Worm (Caenorhabditis elegans) whole organism, L2 larva: ENCODE measurements around the gene T28C6.11.
A peak's percentile ranks its signal among the peaks of the same experiment; 100 is the strongest.

Experiments
- C34F6.9 ChIP-seq: fragments of 150-350 bp; optimal IDR thresholded peaks from 2 replicates; lab custom pipeline; 2014; ENCODE audit warnings: missing biosample characterization, missing genetic modification characterization
- F13H6.1 ChIP-seq: sonication (generic microtip); optimal IDR thresholded peaks from 2 replicates; lab custom pipeline; 2016; ENCODE audit warnings: missing genetic modification characterization, missing compliant biosample characterization
- R02D3.7 ChIP-seq: fragments of 150-350 bp; optimal IDR thresholded peaks from 2 replicates; lab custom pipeline; 2014; ENCODE audit warnings: missing biosample characterization, missing genetic modification characterization
- ZK546.5 ChIP-seq: sonication (generic microtip); optimal IDR thresholded peaks from 2 replicates; lab custom pipeline; 2017; ENCODE audit warnings: missing biosample characterization, missing genetic modification characterization
- alr-1 ChIP-seq: fragments of 150-350 bp; optimal IDR thresholded peaks from 2 replicates; lab custom pipeline; 2014; ENCODE audit warnings: missing biosample characterization, missing genetic modification characterization
- aly-2 ChIP-seq: fragments of 150-350 bp; optimal IDR thresholded peaks from 2 replicates; lab custom pipeline; 2014; ENCODE audit warnings: missing biosample characterization, missing genetic modification characterization
- ama-1 ChIP-seq: fragments of 150-350 bp; optimal IDR thresholded peaks from 2 replicates; lab custom pipeline; 2018; ENCODE audit warnings: inconsistent platforms
- blmp-1 ChIP-seq: sonication (generic microtip); optimal IDR thresholded peaks from 2 replicates; lab custom pipeline; 2017; ENCODE audit warnings: missing genetic modification characterization, mild to moderate bottlenecking, missing compliant biosample characterization, antibody characterized with exemption, moderate library complexity; ENCODE audit not compliant: insufficient read depth
- ceh-82 ChIP-seq: fragments of 150-350 bp; optimal IDR thresholded peaks from 2 replicates; lab custom pipeline; 2014; ENCODE audit warnings: missing biosample characterization, missing genetic modification characterization
- crh-2 ChIP-seq: sonication (generic microtip); optimal IDR thresholded peaks from 2 replicates; lab custom pipeline; 2017; ENCODE audit warnings: missing biosample characterization, missing genetic modification characterization
- dmd-4 ChIP-seq: sonication (generic microtip); optimal IDR thresholded peaks from 2 replicates; lab custom pipeline; 2017; ENCODE audit warnings: missing biosample characterization, missing genetic modification characterization
- egl-27 ChIP-seq: sonication (generic microtip); optimal IDR thresholded peaks from 3 replicates; lab custom pipeline; 2017; ENCODE audit warnings: missing biosample characterization, missing genetic modification reagents, missing genetic modification characterization
- elt-1 ChIP-seq: fragments of 150-350 bp; optimal IDR thresholded peaks from 2 replicates; lab custom pipeline; 2014; ENCODE audit warnings: missing biosample characterization, missing genetic modification characterization
- fos-1 ChIP-seq: fragments of 150-350 bp; optimal IDR thresholded peaks from 2 replicates; lab custom pipeline; 2014; ENCODE audit warnings: missing biosample characterization, missing genetic modification characterization
- gmeb-1 ChIP-seq: fragments of 150-350 bp; optimal IDR thresholded peaks from 2 replicates; lab custom pipeline; 2014; ENCODE audit warnings: missing biosample characterization, missing genetic modification characterization
- lin-11 ChIP-seq: fragments of 150-350 bp; sonication (generic microtip); optimal IDR thresholded peaks from 2 replicates; lab custom pipeline; 2014; ENCODE audit warnings: missing biosample characterization, missing genetic modification characterization, inconsistent platforms, mixed read lengths
- lin-13 ChIP-seq: fragments of 150-350 bp; optimal IDR thresholded peaks from 2 replicates; lab custom pipeline; 2014; ENCODE audit warnings: missing biosample characterization, missing genetic modification reagents, missing genetic modification characterization
- lsy-2 ChIP-seq, 2 experiments: fragments of 150-350 bp in 1 of 2; sonication (generic microtip) in 1 of 2; optimal IDR thresholded peaks; 2 replicates each; lab custom pipeline; 2014 to 2017; ENCODE audit warnings: missing biosample characterization in 2 of 2, missing genetic modification characterization in 2 of 2
- mbf-1 ChIP-seq: sonication (generic microtip); optimal IDR thresholded peaks from 2 replicates; lab custom pipeline; 2017; ENCODE audit warnings: missing biosample characterization, missing genetic modification characterization
- nhr-10 ChIP-seq: sonication (generic microtip); optimal IDR thresholded peaks from 2 replicates; lab custom pipeline; 2017; ENCODE audit warnings: missing biosample characterization, missing genetic modification characterization
- nhr-11 ChIP-seq: fragments of 150-350 bp; optimal IDR thresholded peaks from 2 replicates; lab custom pipeline; 2014; ENCODE audit warnings: missing biosample characterization, missing genetic modification characterization
- nhr-12 ChIP-seq: fragments of 150-350 bp; optimal IDR thresholded peaks from 2 replicates; lab custom pipeline; 2014; ENCODE audit warnings: missing biosample characterization, missing genetic modification characterization
- nhr-129 ChIP-seq: fragments of 150-350 bp; optimal IDR thresholded peaks from 2 replicates; lab custom pipeline; 2014; ENCODE audit warnings: missing biosample characterization, missing genetic modification characterization
- nhr-21 ChIP-seq: fragments of 150-350 bp; optimal IDR thresholded peaks from 2 replicates; lab custom pipeline; 2014; ENCODE audit warnings: missing biosample characterization, missing genetic modification characterization
- nhr-23 ChIP-seq: fragments of 150-350 bp; optimal IDR thresholded peaks from 2 replicates; lab custom pipeline; 2014; ENCODE audit warnings: missing biosample characterization, missing genetic modification reagents, missing genetic modification characterization
- nhr-237 ChIP-seq: fragments of 150-350 bp; optimal IDR thresholded peaks from 2 replicates; lab custom pipeline; 2014; ENCODE audit warnings: missing biosample characterization, missing genetic modification characterization
- nhr-25 ChIP-seq: fragments of 150-350 bp; sonication (generic microtip); optimal IDR thresholded peaks from 3 replicates; lab custom pipeline; 2014; ENCODE audit warnings: missing biosample characterization, missing genetic modification characterization
- nhr-6 ChIP-seq: fragments of 150-350 bp; optimal IDR thresholded peaks from 2 replicates; lab custom pipeline; 2014; ENCODE audit warnings: missing biosample characterization, missing genetic modification characterization
- peb-1 ChIP-seq: fragments of 150-350 bp; optimal IDR thresholded peaks from 2 replicates; lab custom pipeline; 2014; ENCODE audit warnings: missing biosample characterization, missing genetic modification characterization
- sem-4 ChIP-seq: fragments of 150-350 bp; optimal IDR thresholded peaks from 2 replicates; lab custom pipeline; 2014; ENCODE audit warnings: missing biosample characterization, missing genetic modification reagents, missing genetic modification characterization
- skn-1 ChIP-seq: sonication (generic microtip); optimal IDR thresholded peaks from 2 replicates; lab custom pipeline; 2017; ENCODE audit warnings: missing biosample characterization, missing genetic modification characterization
- sma-3 ChIP-seq: sonication (generic microtip); optimal IDR thresholded peaks from 2 replicates; lab custom pipeline; 2016; ENCODE audit warnings: missing genetic modification reagents, missing genetic modification characterization, missing compliant biosample characterization
- sma-9 ChIP-seq, 2 experiments: fragments of 150-350 bp in 1 of 2; sonication (generic microtip) in 1 of 2; optimal IDR thresholded peaks; 2 replicates each; lab custom pipeline; 2014 to 2016; ENCODE audit warnings: missing genetic modification characterization in 2 of 2, mild to moderate bottlenecking in 1 of 2, missing biosample characterization in 1 of 2, missing compliant biosample characterization in 1 of 2, missing genetic modification reagents in 1 of 2, moderate library complexity in 1 of 2
- snpc-4 ChIP-seq: fragments of 150-350 bp; optimal IDR thresholded peaks from 2 replicates; lab custom pipeline; 2014; ENCODE audit warnings: missing biosample characterization, missing genetic modification characterization
- unc-39 ChIP-seq: fragments of 150-350 bp; optimal IDR thresholded peaks from 2 replicates; lab custom pipeline; 2014; ENCODE audit warnings: missing biosample characterization, missing genetic modification characterization
- unc-55 ChIP-seq: fragments of 150-350 bp; sonication (generic microtip); optimal IDR thresholded peaks from 3 replicates; lab custom pipeline; 2014; ENCODE audit warnings: missing biosample characterization, missing genetic modification reagents, missing genetic modification characterization
- unc-62 ChIP-seq: fragments of 150-350 bp; optimal IDR thresholded peaks from 2 replicates; lab custom pipeline; 2014; ENCODE audit warnings: missing biosample characterization, missing genetic modification reagents, missing genetic modification characterization
- zag-1 ChIP-seq: fragments of 150-350 bp; optimal IDR thresholded peaks from 2 replicates; lab custom pipeline; 2014; ENCODE audit warnings: missing biosample characterization, missing genetic modification characterization
- ztf-1 ChIP-seq: fragments of 200-800 bp; sonication (Bioruptor generic); conservative IDR thresholded peaks from 2 replicates; pipeline ENCODE4 v1.3.6; 2022; ENCODE audit warnings: missing genetic modification characterization, missing compliant biosample characterization
- ztf-11 ChIP-seq: sonication (generic microtip); optimal IDR thresholded peaks from 2 replicates; lab custom pipeline; 2017; ENCODE audit warnings: missing biosample characterization, missing genetic modification characterization

The T28C6.11 gene

ce11 chrIV:8879810-8880209 is 39.7 kb upstream of the T28C6.11 start, which contains the start of gene npax-4:
Gene npax-4 (minus strand): TSS chrIV:8879910.
- TF ChIP-seq nhr-25 (no peak), snpc-4 (tag; lab: Kevin White, UChicago) (no peak), nhr-6 (tag; lab: Kevin White, UChicago) (no peak), nhr-237 (tag; lab: Kevin White, UChicago) (no peak), zag-1 (no peak), elt-1 (tag; lab: Kevin White, UChicago) (no peak), dmd-4 (tag; lab: Kevin White, UChicago) (no peak), alr-1 (no peak), ZK546.5 (no peak)

ce11 chrIV:8873847-8874246 is 33.8 kb upstream of the T28C6.11 start, which contains the start of gene hdl-2:
Gene hdl-2 (plus strand): TSS chrIV:8874147.
- TF ChIP-seq blmp-1 (tag; lab: Kevin White, UChicago), result no peak
- TF ChIP-seq lin-13, result no peak
- TF ChIP-seq fos-1, result no peak
- TF ChIP-seq peb-1, result no peak
- TF ChIP-seq F13H6.1, result no peak
- no peak for TF ChIP-seq nhr-129
- no peak for TF ChIP-seq egl-27 (tag; lab: Kevin White, UChicago)
- no peak for TF ChIP-seq nhr-23 (tag; lab: Kevin White, UChicago)
- TF ChIP-seq nhr-12 (tag; lab: Kevin White, UChicago), result no peak
- no peak for TF ChIP-seq unc-39
- no peak for TF ChIP-seq elt-1 (tag; lab: Kevin White, UChicago)
- TF ChIP-seq ztf-1 (GFP tag; lab: Robert Waterston, UW), result no peak
- no peak for TF ChIP-seq nhr-237 (tag; lab: Kevin White, UChicago)
- no peak for TF ChIP-seq nhr-10
- no peak for TF ChIP-seq R02D3.7
- TF ChIP-seq aly-2, result no peak

- no peak for TF ChIP-seq nhr-21 (tag; lab: Kevin White, UChicago)
- no peak for TF ChIP-seq ceh-82 (tag; lab: Kevin White, UChicago)
- TF ChIP-seq F13H6.1, result no peak
- TF ChIP-seq sma-3, result no peak
- TF ChIP-seq skn-1 (tag; lab: Kevin White, UChicago), result no peak
- no peak for TF ChIP-seq lin-11 (tag; lab: Kevin White, UChicago)
- no peak for TF ChIP-seq crh-2 (tag; lab: Kevin White, UChicago)
- no peak for TF ChIP-seq mbf-1
- no peak for TF ChIP-seq unc-62
These were observed 32.9 kb upstream of the T28C6.11 start, which contains the start of gene C09G9.3 for ce11 chrIV:8872958-8873357. Gene C09G9.3 (minus strand): TSS chrIV:8873058.

DNA sequence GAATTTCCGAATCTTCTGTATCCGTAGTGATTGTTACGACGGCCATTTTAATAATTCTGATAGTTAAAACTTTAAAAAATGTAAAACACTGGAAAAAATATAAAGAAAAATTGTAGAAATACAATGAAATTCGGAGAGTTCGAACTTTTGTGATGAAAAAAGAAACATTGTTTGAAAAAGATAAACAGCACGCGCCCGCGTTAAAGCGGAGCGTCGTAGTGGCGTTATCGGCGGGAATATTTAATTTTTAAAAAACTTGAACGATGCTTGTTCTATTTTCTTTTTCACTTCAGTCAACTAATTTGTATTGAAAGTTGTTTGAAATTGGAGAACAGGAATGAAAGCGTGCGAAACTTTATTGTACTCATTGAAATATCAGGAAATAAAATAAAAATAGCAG is 29.6 kb upstream of the T28C6.11 start, which contains the start of gene npp-23:
Gene npp-23, minus strand, starts transcription at position 56 of the 400 bp plus-strand sequence.
- TF ChIP-seq egl-27 (tag; lab: Kevin White, UChicago) (no peak), snpc-4 (tag; lab: Kevin White, UChicago) (peak; percentile 12), gmeb-1 (tag; lab: Kevin White, UChicago) (peak; percentile 94), sma-3 (peak; percentile 20)

DNA sequence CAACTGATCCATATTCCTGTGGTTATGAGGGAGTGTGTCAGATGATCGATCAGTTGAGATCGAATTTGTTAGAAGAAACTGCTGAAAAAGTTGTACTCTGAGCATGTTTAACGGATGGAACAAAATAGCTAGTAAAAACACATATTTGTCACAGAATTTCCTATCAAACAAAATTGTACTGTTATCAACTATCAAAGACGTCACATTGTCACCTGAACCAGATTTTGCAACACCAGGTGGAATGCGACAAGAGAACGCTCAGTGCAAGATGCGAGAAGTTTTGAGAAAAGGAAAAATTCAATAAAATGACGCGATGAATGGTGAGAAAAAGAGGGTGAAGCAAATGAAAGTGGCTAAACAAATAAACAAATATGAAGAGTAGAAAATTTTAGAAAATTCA is 27.5 kb upstream of the T28C6.11 start:
- TF ChIP-seq nhr-23 (tag; lab: Kevin White, UChicago), result no peak
- TF ChIP-seq alr-1, result no peak
- no peak for TF ChIP-seq zag-1
- peak; percentile 6 for TF ChIP-seq crh-2 (tag; lab: Kevin White, UChicago)
- peak in 1 of 2 experiments; percentile 10 for TF ChIP-seq lsy-2 (tag; optimal IDR thresholded peaks at IDR 0.05; lab: Kevin White, UChicago)
- TF ChIP-seq mbf-1, result no peak
- TF ChIP-seq sma-9 (GFP tag; optimal IDR thresholded peaks at IDR 0.05; lab: Kevin White, UChicago), result peak; percentile 44
- no peak for TF ChIP-seq sma-9 (tag; optimal IDR thresholded peaks at IDR 0.05; lab: Kevin White, UChicago)
- no peak for TF ChIP-seq nhr-6 (tag; lab: Kevin White, UChicago)
- no peak for TF ChIP-seq unc-62
- TF ChIP-seq fos-1, result peak; percentile 23
- TF ChIP-seq, all 48 proteins: peak for 4

DNA sequence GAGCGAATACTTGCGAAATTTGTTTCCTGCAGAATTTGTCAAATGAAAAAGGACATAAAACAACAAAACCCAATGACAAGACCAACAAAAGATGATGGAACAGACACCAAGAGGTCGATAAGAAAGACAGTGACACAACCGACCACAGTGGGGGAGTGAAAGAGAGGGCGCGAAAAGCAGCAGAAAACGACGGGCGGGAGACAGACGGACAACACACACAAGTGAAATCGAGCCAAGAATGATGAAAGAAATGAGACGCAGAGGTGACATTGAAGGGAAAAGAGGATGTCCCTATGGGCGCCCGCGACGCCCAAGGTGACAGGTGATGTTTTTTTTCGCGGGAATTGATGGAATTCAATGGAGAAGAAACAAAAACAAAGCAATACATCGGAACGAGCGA is 26.0 kb upstream of the T28C6.11 start:
- peak; percentile 29 for TF ChIP-seq snpc-4 (tag; lab: Kevin White, UChicago)
- peak; percentile 87 for TF ChIP-seq sem-4 (tag; lab: Kevin White, UChicago)
- TF ChIP-seq fos-1, result peak; percentile 93
- peak; percentile 75 for TF ChIP-seq blmp-1 (tag; lab: Kevin White, UChicago)
- peak; percentile 77 for TF ChIP-seq sma-3
- TF ChIP-seq aly-2, result no peak
- TF ChIP-seq nhr-12 (tag; lab: Kevin White, UChicago), result no peak
- TF ChIP-seq nhr-6 (tag; lab: Kevin White, UChicago), result no peak
- no peak for TF ChIP-seq elt-1 (tag; lab: Kevin White, UChicago)
- peak; percentile 53 for TF ChIP-seq C34F6.9 (tag; lab: Kevin White, UChicago)
- no peak for TF ChIP-seq ceh-82 (tag; lab: Kevin White, UChicago)
- peak; percentile 52 for TF ChIP-seq nhr-21 (tag; lab: Kevin White, UChicago)
- no peak for TF ChIP-seq peb-1
- TF ChIP-seq ama-1 (lab: Kevin White, UChicago), result peak; percentile 35
- TF ChIP-seq lin-11 (tag; lab: Kevin White, UChicago), result no peak
- TF ChIP-seq nhr-25, result peak; percentile 71
- no peak for TF ChIP-seq skn-1 (tag; lab: Kevin White, UChicago)
- TF ChIP-seq ztf-11 (tag; lab: Kevin White, UChicago), result no peak
- TF ChIP-seq F13H6.1, result peak; percentile 79
- no peak for TF ChIP-seq alr-1
- peak; percentile 53 for TF ChIP-seq crh-2 (tag; lab: Kevin White, UChicago)
- no peak for TF ChIP-seq ztf-1 (GFP tag; lab: Robert Waterston, UW)
- TF ChIP-seq gmeb-1 (tag; lab: Kevin White, UChicago), result peak; percentile 11
- TF ChIP-seq nhr-11, result no peak
- TF ChIP-seq unc-55 (GFP tag; lab: Kevin White, UChicago), result no peak
- no peak for TF ChIP-seq mbf-1
- no peak for TF ChIP-seq ZK546.5
- no peak for TF ChIP-seq zag-1
